Fruit fly (Drosophila melanogaster) whole organism, adult: Measurements from ENCODE around the gene CG8851.
A peak's percentile ranks its signal among the peaks of the same experiment; 100 is the strongest.

ENCODE experiments used
- CG11617 ChIP-seq: fragments of 200-800 bp; sonication (Bioruptor generic); optimal IDR thresholded peaks from 2 replicates; lab custom pipeline; 2017; ENCODE audit warnings: mild to moderate bottlenecking, missing biosample characterization, missing genetic modification reagents, missing genetic modification characterization
- CG12768 ChIP-seq: fragments of 200-800 bp; sonication (Bioruptor generic); optimal IDR thresholded peaks from 2 replicates; lab custom pipeline; 2017; ENCODE audit warnings: missing biosample characterization, missing genetic modification characterization, mild to moderate bottlenecking, moderate library complexity, missing genetic modification reagents
- CG14711 ChIP-seq: fragments of 200-800 bp; sonication (Bioruptor generic); optimal IDR thresholded peaks from 2 replicates; lab custom pipeline; 2018; ENCODE audit warnings: missing biosample characterization, mild to moderate bottlenecking, missing genetic modification characterization, moderate library complexity
- CG1620 ChIP-seq: fragments of 200-800 bp; sonication (Bioruptor generic); optimal IDR thresholded peaks from 2 replicates; lab custom pipeline; 2016; ENCODE audit warnings: missing biosample characterization, missing genetic modification characterization
- CG33017 ChIP-seq: fragments of 200-800 bp; sonication (Bioruptor generic); optimal IDR thresholded peaks from 2 replicates; lab custom pipeline; 2018; ENCODE audit warnings: missing biosample characterization, mild to moderate bottlenecking, missing genetic modification characterization, moderate library complexity
- CG7045 ChIP-seq: fragments of 200-800 bp; sonication (Bioruptor generic); optimal IDR thresholded peaks from 2 replicates; lab custom pipeline; 2017; ENCODE audit warnings: missing biosample characterization, mild to moderate bottlenecking, missing genetic modification characterization
- CG7101 ChIP-seq: fragments of 200-800 bp; sonication (Bioruptor generic); optimal IDR thresholded peaks from 2 replicates; lab custom pipeline; 2018; ENCODE audit warnings: missing biosample characterization, mild to moderate bottlenecking, missing genetic modification characterization, moderate library complexity
- Clk ChIP-seq: fragments of 200-800 bp; sonication (Bioruptor generic); optimal IDR thresholded peaks from 2 replicates; lab custom pipeline; 2017; ENCODE audit warnings: missing biosample characterization, missing genetic modification characterization
- Crg-1 ChIP-seq: fragments of 200-800 bp; sonication (Bioruptor generic); optimal IDR thresholded peaks from 2 replicates; lab custom pipeline; 2016; ENCODE audit warnings: missing biosample characterization, missing genetic modification characterization
- Hr96 ChIP-seq: fragments of 200-800 bp; sonication (Bioruptor generic); optimal IDR thresholded peaks from 2 replicates; lab custom pipeline; 2016; ENCODE audit warnings: missing biosample characterization, missing genetic modification characterization
- Mnt ChIP-seq: fragments of 200-800 bp; sonication (Bioruptor generic); optimal IDR thresholded peaks from 2 replicates; lab custom pipeline; 2016; ENCODE audit warnings: missing biosample characterization, mild to moderate bottlenecking, missing genetic modification characterization
- bab1 ChIP-seq: fragments of 200-800 bp; sonication (Bioruptor generic); optimal IDR thresholded peaks from 3 replicates; lab custom pipeline; 2019; ENCODE audit warnings: missing biosample characterization, mild to moderate bottlenecking, missing genetic modification characterization, moderate library complexity
- cic ChIP-seq: fragments of 200-800 bp; sonication (Bioruptor generic); optimal IDR thresholded peaks from 2 replicates; lab custom pipeline; 2017; ENCODE audit warnings: missing biosample characterization, mild to moderate bottlenecking, missing genetic modification characterization, moderate library complexity
- cnc ChIP-seq, 2 experiments: fragments of >200 bp; optimal IDR thresholded peaks; 2 replicates each; lab custom pipeline; 2017
- kay ChIP-seq: fragments of 200-800 bp; sonication (Bioruptor generic); peaks from one replicate; lab custom pipeline; 2016; ENCODE audit warnings: missing biosample characterization, missing genetic modification characterization, borderline replicate concordance
- ovo ChIP-seq: fragments of 200-800 bp; sonication (Bioruptor generic); optimal IDR thresholded peaks from 2 replicates; lab custom pipeline; 2016; ENCODE audit warnings: missing biosample characterization, missing genetic modification characterization
- pad ChIP-seq: fragments of 200-800 bp; sonication (Bioruptor generic); optimal IDR thresholded peaks from 3 replicates; lab custom pipeline; 2017; ENCODE audit warnings: missing biosample characterization, missing genetic modification characterization, mild to moderate bottlenecking, moderate library complexity, missing genetic modification reagents
- tj ChIP-seq: fragments of 200-800 bp; sonication (Bioruptor generic); optimal IDR thresholded peaks from 3 replicates; lab custom pipeline; 2017; ENCODE audit warnings: missing biosample characterization, mild to moderate bottlenecking, missing genetic modification characterization, moderate library complexity
- toe ChIP-seq: fragments of 200-800 bp; sonication (Bioruptor generic); optimal IDR thresholded peaks from 2 replicates; lab custom pipeline; 2016; ENCODE audit warnings: missing biosample characterization, missing genetic modification characterization

Gene CG8851

dm6 chr2L:3538564-3539411 is 19.3 kb downstream of the CG8851 start, which contains the start of gene drm:
Gene drm (plus strand): TSS chr2L:3539247.
- peak; percentile 86 for TF ChIP-seq pad (GFP tag; lab: Kevin White, UChicago)
- no peak for TF ChIP-seq CG7045 (GFP tag; lab: Kevin White, UChicago)
- TF ChIP-seq CG33017 = no peak
- TF ChIP-seq kay (GFP tag; lab: Kevin White, UChicago) = no peak
- TF ChIP-seq Clk (GFP tag; lab: Kevin White, UChicago) = no peak
- peak; percentile 40 for TF ChIP-seq ovo (GFP tag; lab: Kevin White, UChicago)

dm6 chr2L:3539412-3539743 is 19.9 kb downstream of the CG8851 start:
- TF ChIP-seq CG7045 (GFP tag; lab: Kevin White, UChicago) (no peak), CG33017 (no peak), CG12768 (GFP tag; lab: Kevin White, UChicago) (no peak), tj (GFP tag; lab: Kevin White, UChicago) (no peak), kay (GFP tag; lab: Kevin White, UChicago) (no peak), Mnt (GFP tag; lab: Kevin White, UChicago) (no peak), Hr96 (no peak), Clk (GFP tag; lab: Kevin White, UChicago) (no peak), CG14711 (tag; lab: Kevin White, UChicago) (no peak), pad (GFP tag; lab: Kevin White, UChicago) (no peak), toe (GFP tag; lab: Kevin White, UChicago) (no peak), ovo (GFP tag; lab: Kevin White, UChicago) (no peak), CG7101 (tag; lab: Kevin White, UChicago) (no peak), Crg-1 (GFP tag; lab: Kevin White, UChicago) (no peak)

- TF ChIP-seq bab1 (GFP tag; lab: Kevin White, UChicago) (no peak), Clk (GFP tag; lab: Kevin White, UChicago) (no peak), CG33017 (no peak), CG7045 (GFP tag; lab: Kevin White, UChicago) (no peak), CG1620 (no peak), toe (GFP tag; lab: Kevin White, UChicago) (no peak), CG12768 (GFP tag; lab: Kevin White, UChicago) (no peak), Mnt (GFP tag; lab: Kevin White, UChicago) (no peak), cnc (optimal IDR thresholded peaks at IDR 0.05; lab: Kevin White, UChicago) (no peak), kay (GFP tag; lab: Kevin White, UChicago) (no peak), pad (GFP tag; lab: Kevin White, UChicago) (no peak), tj (GFP tag; lab: Kevin White, UChicago) (no peak), CG11617 (GFP tag; lab: Kevin White, UChicago) (no peak), CG14711 (tag; lab: Kevin White, UChicago) (no peak), Crg-1 (GFP tag; lab: Kevin White, UChicago) (no peak), ovo (GFP tag; lab: Kevin White, UChicago) (no peak), cic (GFP tag; lab: Kevin White, UChicago) (no peak)
Observed at dm6 chr2L:3539996-3540395, 20.5 kb downstream of the CG8851 start.

- no peak for TF ChIP-seq CG7045 (GFP tag; lab: Kevin White, UChicago)
- no peak for TF ChIP-seq cic (GFP tag; lab: Kevin White, UChicago)
Observed at dm6 chr2L:3543062-3543461, 23.6 kb downstream of the CG8851 start.

- no peak for TF ChIP-seq ovo (GFP tag; lab: Kevin White, UChicago)
- TF ChIP-seq cic (GFP tag; lab: Kevin White, UChicago) = no peak
- TF ChIP-seq bab1 (GFP tag; lab: Kevin White, UChicago) = no peak
- peak; percentile 22 for TF ChIP-seq pad (GFP tag; lab: Kevin White, UChicago)
- no peak for TF ChIP-seq cnc (optimal IDR thresholded peaks at IDR 0.05; lab: Kevin White, UChicago)
Observed at dm6 chr2L:3545033-3545666, 25.7 kb downstream of the CG8851 start.

dm6 chr2L:3547512-3547911 is 28.0 kb downstream of the CG8851 start:
- TF ChIP-seq cnc (optimal IDR thresholded peaks at IDR 0.05; lab: Kevin White, UChicago) (no peak), Hr96 (no peak), kay (GFP tag; lab: Kevin White, UChicago) (no peak), CG1620 (no peak), Clk (GFP tag; lab: Kevin White, UChicago) (no peak)

- TF ChIP-seq CG11617 (GFP tag; lab: Kevin White, UChicago) = no peak
- no peak for TF ChIP-seq toe (GFP tag; lab: Kevin White, UChicago)
Observed at dm6 chr2L:3548879-3549278, 29.4 kb downstream of the CG8851 start.
